Worm (Caenorhabditis elegans): ENCODE data around the gene Y65A5A.1.
A peak's percentile ranks its signal among the peaks of the same experiment; 100 is the strongest.

Y65A5A.1 gene

DNA sequence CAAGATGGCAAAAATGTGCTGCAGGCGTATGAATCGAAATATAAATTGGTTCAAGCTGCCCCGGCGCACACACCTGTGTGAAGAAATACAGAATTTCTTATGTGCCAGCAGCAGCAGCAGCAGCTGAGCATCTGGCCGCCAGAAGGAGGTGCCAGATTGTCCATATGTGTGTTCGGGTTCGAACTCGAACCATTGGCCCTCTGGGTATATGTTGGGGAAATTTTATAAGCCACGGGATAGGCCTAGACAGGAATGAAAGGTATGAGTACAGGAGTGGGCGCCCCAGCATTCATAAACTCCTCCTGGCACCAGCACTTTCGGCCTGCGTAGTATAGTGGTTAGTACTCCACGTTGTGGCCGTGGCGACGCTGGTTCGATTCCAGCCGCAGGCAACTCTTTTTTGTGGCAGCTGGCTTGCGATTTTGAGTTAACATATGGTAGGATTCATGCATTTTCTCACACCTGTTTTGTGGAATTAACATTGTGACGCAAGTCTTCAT is 11.4 kb downstream of the Y65A5A.1 start:
- peak; percentile 30 for TF ChIP-seq aly-1 (tag; optimal IDR thresholded peaks at IDR 0.05)
- peak; percentile 36; the same call in 1 of the 2 replicates for TF ChIP-seq tbx-11 (GFP tag; IDR thresholded peaks at IDR 0.05)
- no peak for TF ChIP-seq hnd-1 (tag; optimal IDR thresholded peaks at IDR 0.05)
- no peak for TF ChIP-seq hmbx-1 (tag; optimal IDR thresholded peaks at IDR 0.05)
- no peak for TF ChIP-seq ceh-13 (GFP tag; optimal IDR thresholded peaks at IDR 0.05)
- no peak for TF ChIP-seq F13C5.2 (tag; optimal IDR thresholded peaks at IDR 0.05)
- TF ChIP-seq ama-1 (optimal IDR thresholded peaks at IDR 0.05), result no peak
- TF ChIP-seq tra-4 (tag; optimal IDR thresholded peaks at IDR 0.05), result no peak
- TF ChIP-seq sea-1 (GFP tag; conservative IDR thresholded peaks at IDR 0.05), result no peak
- TF ChIP-seq ceh-36 (tag; optimal IDR thresholded peaks at IDR 0.05), result peak; percentile 40
- TF ChIP-seq scrt-1 (GFP tag; IDR thresholded peaks at IDR 0.05), result peak; percentile 75
- TF ChIP-seq ets-7 (tag; optimal IDR thresholded peaks at IDR 0.05), result no peak
- TF ChIP-seq flt-1 (GFP tag; IDR thresholded peaks at IDR 0.05), result peak; percentile 56; the same call in 1 of the 2 replicates
- TF ChIP-seq pes-1 (GFP tag; IDR thresholded peaks at IDR 0.05), result peak; percentile 71
- TF ChIP-seq B0310.2 (tag; optimal IDR thresholded peaks at IDR 0.05), result peak; percentile 15
- peak; percentile 55 for TF ChIP-seq tbx-37 (GFP tag; conservative IDR thresholded peaks at IDR 0.05)
- peak; percentile 60 for TF ChIP-seq hmg-4 (GFP tag; optimal IDR thresholded peaks at IDR 0.05)

- TF ChIP-seq B0310.2 (tag; optimal IDR thresholded peaks at IDR 0.05) (no peak), hmbx-1 (tag; optimal IDR thresholded peaks at IDR 0.05) (no peak), flt-1 (GFP tag; IDR thresholded peaks at IDR 0.05) (no peak), hmg-4 (GFP tag; optimal IDR thresholded peaks at IDR 0.05) (no peak), ama-1 (optimal IDR thresholded peaks at IDR 0.05) (no peak), scrt-1 (GFP tag; IDR thresholded peaks at IDR 0.05) (no peak), sea-1 (GFP tag; conservative IDR thresholded peaks at IDR 0.05) (no peak), ets-7 (tag; optimal IDR thresholded peaks at IDR 0.05) (no peak), ceh-36 (tag; optimal IDR thresholded peaks at IDR 0.05) (no peak), hnd-1 (tag; optimal IDR thresholded peaks at IDR 0.05) (no peak), F13C5.2 (tag; optimal IDR thresholded peaks at IDR 0.05) (no peak), tra-4 (tag; optimal IDR thresholded peaks at IDR 0.05) (no peak), tbx-37 (GFP tag; conservative IDR thresholded peaks at IDR 0.05) (no peak), aly-1 (tag; optimal IDR thresholded peaks at IDR 0.05) (no peak), tbx-11 (GFP tag; IDR thresholded peaks at IDR 0.05) (no peak), pes-1 (GFP tag; IDR thresholded peaks at IDR 0.05) (no peak), ceh-13 (GFP tag; optimal IDR thresholded peaks at IDR 0.05) (no peak)
Observed at ce11 chrIV:16384665-16385064, 15.0 kb downstream of the Y65A5A.1 start.

ce11 chrIV:16381933-16382591 is 17.6 kb downstream of the Y65A5A.1 start, which contains the start of gene Y7A9D.1:
Gene Y7A9D.1 (minus strand): TSS chrIV:16382215.
- TF ChIP-seq hmbx-1 (tag; optimal IDR thresholded peaks at IDR 0.05) (peak; percentile 32), ama-1 (optimal IDR thresholded peaks at IDR 0.05) (peak; percentile 68), tbx-11 (GFP tag; IDR thresholded peaks at IDR 0.05) (peak; percentile 59), aly-1 (tag; optimal IDR thresholded peaks at IDR 0.05) (peak; percentile 84), flt-1 (GFP tag; IDR thresholded peaks at IDR 0.05) (peak; percentile 81), hnd-1 (tag; optimal IDR thresholded peaks at IDR 0.05) (peak; percentile 17), sea-1 (GFP tag; conservative IDR thresholded peaks at IDR 0.05) (peak; percentile 77), tra-4 (tag; optimal IDR thresholded peaks at IDR 0.05) (no peak), ceh-13 (GFP tag; optimal IDR thresholded peaks at IDR 0.05) (peak; percentile 47), ceh-36 (tag; optimal IDR thresholded peaks at IDR 0.05) (peak; percentile 41), F13C5.2 (tag; optimal IDR thresholded peaks at IDR 0.05) (peak; percentile 86), tbx-37 (GFP tag; conservative IDR thresholded peaks at IDR 0.05) (peak; percentile 79), scrt-1 (GFP tag; IDR thresholded peaks at IDR 0.05) (peak; percentile 82), pes-1 (GFP tag; IDR thresholded peaks at IDR 0.05) (peak; percentile 87), ets-7 (tag; optimal IDR thresholded peaks at IDR 0.05) (peak; percentile 49), B0310.2 (tag; optimal IDR thresholded peaks at IDR 0.05) (peak; percentile 57), hmg-4 (GFP tag; optimal IDR thresholded peaks at IDR 0.05) (peak; percentile 95)

ce11 chrIV:16380937-16381336 is 18.7 kb downstream of the Y65A5A.1 start:
- no peak for TF ChIP-seq hnd-1 (tag; optimal IDR thresholded peaks at IDR 0.05)
- no peak for TF ChIP-seq ets-7 (tag; optimal IDR thresholded peaks at IDR 0.05)
- TF ChIP-seq tra-4 (tag; optimal IDR thresholded peaks at IDR 0.05), result no peak
- TF ChIP-seq tbx-11 (GFP tag; IDR thresholded peaks at IDR 0.05), result no peak
- no peak for TF ChIP-seq scrt-1 (GFP tag; IDR thresholded peaks at IDR 0.05)
- no peak for TF ChIP-seq ceh-36 (tag; optimal IDR thresholded peaks at IDR 0.05)
- no peak for TF ChIP-seq pes-1 (GFP tag; IDR thresholded peaks at IDR 0.05)
- TF ChIP-seq hmbx-1 (tag; optimal IDR thresholded peaks at IDR 0.05), result no peak
- no peak for TF ChIP-seq sea-1 (GFP tag; conservative IDR thresholded peaks at IDR 0.05)

DNA sequence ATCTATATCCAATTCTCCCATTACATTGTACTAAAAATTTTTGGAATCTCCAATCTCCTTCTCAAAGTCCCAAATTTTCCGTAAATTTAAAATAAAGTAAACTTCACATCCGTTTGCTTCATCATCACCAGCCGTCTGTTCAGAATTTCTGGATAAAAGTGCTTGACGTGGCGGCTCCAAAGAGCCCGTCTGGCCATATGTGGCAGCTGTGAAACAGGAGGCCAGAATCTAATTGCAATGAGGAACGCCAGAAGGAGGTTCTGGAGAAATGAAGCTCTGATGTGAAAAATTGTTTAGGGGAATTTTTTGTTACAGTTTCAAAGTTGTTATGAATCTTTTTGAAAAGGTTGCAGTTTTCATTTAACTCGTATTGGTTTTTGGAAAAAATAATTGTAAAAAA is 19.3 kb downstream of the Y65A5A.1 start:
- TF ChIP-seq ets-7 (tag; optimal IDR thresholded peaks at IDR 0.05) (no peak), pes-1 (GFP tag; IDR thresholded peaks at IDR 0.05) (no peak), scrt-1 (GFP tag; IDR thresholded peaks at IDR 0.05) (no peak), hmg-4 (GFP tag; optimal IDR thresholded peaks at IDR 0.05) (no peak), hnd-1 (tag; optimal IDR thresholded peaks at IDR 0.05) (no peak), F13C5.2 (tag; optimal IDR thresholded peaks at IDR 0.05) (no peak), ama-1 (optimal IDR thresholded peaks at IDR 0.05) (no peak), aly-1 (tag; optimal IDR thresholded peaks at IDR 0.05) (no peak), tbx-37 (GFP tag; conservative IDR thresholded peaks at IDR 0.05) (no peak), sea-1 (GFP tag; conservative IDR thresholded peaks at IDR 0.05) (no peak), B0310.2 (tag; optimal IDR thresholded peaks at IDR 0.05) (no peak), flt-1 (GFP tag; IDR thresholded peaks at IDR 0.05) (no peak), hmbx-1 (tag; optimal IDR thresholded peaks at IDR 0.05) (no peak), tbx-11 (GFP tag; IDR thresholded peaks at IDR 0.05) (no peak), ceh-13 (GFP tag; optimal IDR thresholded peaks at IDR 0.05) (no peak), ceh-36 (tag; optimal IDR thresholded peaks at IDR 0.05) (no peak)

ce11 chrIV:16377942-16378341 is 21.7 kb downstream of the Y65A5A.1 start:
- no peak for TF ChIP-seq tra-4 (tag; optimal IDR thresholded peaks at IDR 0.05)
- no peak for TF ChIP-seq flt-1 (GFP tag; IDR thresholded peaks at IDR 0.05)
- TF ChIP-seq pes-1 (GFP tag; IDR thresholded peaks at IDR 0.05), result no peak
- no peak for TF ChIP-seq ceh-36 (tag; optimal IDR thresholded peaks at IDR 0.05)
- no peak for TF ChIP-seq sea-1 (GFP tag; conservative IDR thresholded peaks at IDR 0.05)
- TF ChIP-seq scrt-1 (GFP tag; IDR thresholded peaks at IDR 0.05), result no peak
- TF ChIP-seq ceh-13 (GFP tag; optimal IDR thresholded peaks at IDR 0.05), result no peak
- no peak for TF ChIP-seq hnd-1 (tag; optimal IDR thresholded peaks at IDR 0.05)
